Worm (Caenorhabditis elegans) whole organism, early embryonic: ENCODE results near the gene samt-1.
A peak's percentile ranks its signal among the peaks of the same experiment; 100 is the strongest.

Source experiments
- hmg-4 ChIP-seq: fragments of 200-800 bp; sonication (Bioruptor generic); optimal IDR thresholded peaks from 2 replicates; lab custom pipeline; 2018; ENCODE audit warnings: mild to moderate bottlenecking, missing genetic modification characterization, missing compliant biosample characterization
- tbx-11 ChIP-seq: fragments of 200-800 bp; sonication (Bioruptor generic); IDR thresholded peaks from 2 replicates; pipeline ENCODE4 v1.3.6; 2022; ENCODE audit warnings: missing genetic modification characterization, missing compliant biosample characterization

The samt-1 gene

DNA sequence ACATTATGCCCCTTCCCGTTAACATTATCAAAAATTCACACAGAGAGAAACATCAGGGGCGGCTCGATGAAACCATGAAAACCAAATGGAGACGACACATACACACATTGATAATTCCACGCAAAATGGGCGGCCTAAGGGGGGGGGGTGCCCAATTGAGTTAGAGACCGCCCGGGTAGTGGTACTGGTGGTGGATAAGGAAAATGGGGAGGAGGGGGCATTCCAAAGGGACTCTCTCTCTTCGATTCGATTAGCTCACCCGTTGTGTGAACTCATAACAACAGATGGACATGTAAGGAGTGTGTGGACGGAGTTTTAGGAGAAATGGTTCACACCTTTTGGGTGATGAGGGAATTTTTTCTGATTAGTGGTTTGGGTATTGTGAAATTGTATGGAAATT is 51.2 kb downstream of the samt-1 start:
- TF ChIP-seq tbx-11 (GFP tag; lab: Robert Waterston, UW), result no peak
- peak; percentile 26 for TF ChIP-seq hmg-4 (GFP tag; lab: Kevin White, UChicago)
